Worm (Caenorhabditis elegans) whole organism, late embryonic: ENCODE results near the gene somi-1.

Experiments used
- C08G9.2 ChIP-seq: sonication (generic microtip); optimal IDR thresholded peaks from 2 replicates; lab custom pipeline; 2016; ENCODE audit warnings: mild to moderate bottlenecking, missing genetic modification characterization, moderate library complexity, missing compliant biosample characterization
- C38D4.7 ChIP-seq: fragments of 200-800 bp; sonication (Bioruptor generic); optimal IDR thresholded peaks from 2 replicates; lab custom pipeline; 2018; ENCODE audit warnings: mild to moderate bottlenecking, missing genetic modification characterization, moderate library complexity, missing compliant biosample characterization
- K02D7.2 ChIP-seq: sonication (generic microtip); optimal IDR thresholded peaks from 2 replicates; lab custom pipeline; 2017; ENCODE audit warnings: mild to moderate bottlenecking, missing genetic modification characterization, missing compliant biosample characterization
- T23F11.4 ChIP-seq: fragments of 200-800 bp; sonication (Bioruptor generic); optimal IDR thresholded peaks from 2 replicates; lab custom pipeline; 2018; ENCODE audit warnings: mild to moderate bottlenecking, missing genetic modification characterization, missing compliant biosample characterization
- Y22D7AL.16 ChIP-seq: sonication (generic microtip); optimal IDR thresholded peaks from 2 replicates; lab custom pipeline; 2016; ENCODE audit warnings: missing genetic modification characterization, missing compliant biosample characterization
- ahr-1 ChIP-seq: sonication (generic microtip); optimal IDR thresholded peaks from 2 replicates; lab custom pipeline; 2016; ENCODE audit warnings: missing genetic modification characterization, missing compliant biosample characterization
- ama-1 ChIP-seq: fragments of 150-350 bp; optimal IDR thresholded peaks from 2 replicates; lab custom pipeline; 2014
- ceh-18 ChIP-seq: sonication (generic microtip); optimal IDR thresholded peaks from 2 replicates; lab custom pipeline; 2016; ENCODE audit warnings: missing genetic modification characterization, missing compliant biosample characterization
- ceh-31 ChIP-seq: sonication (generic microtip); optimal IDR thresholded peaks from 2 replicates; lab custom pipeline; 2016; ENCODE audit warnings: missing genetic modification characterization, missing compliant biosample characterization
- ceh-34 ChIP-seq: sonication (generic microtip); optimal IDR thresholded peaks from 2 replicates; lab custom pipeline; 2016; ENCODE audit warnings: mild to moderate bottlenecking, missing genetic modification characterization, missing compliant biosample characterization
- ceh-45 ChIP-seq: fragments of 200-800 bp; sonication (Bioruptor generic); IDR thresholded peaks from 2 replicates; pipeline ENCODE4 v1.3.6; 2022; ENCODE audit warnings: missing genetic modification reagents, missing genetic modification characterization, missing compliant biosample characterization
- ceh-48 ChIP-seq: sonication (generic microtip); optimal IDR thresholded peaks from 2 replicates; lab custom pipeline; 2016; ENCODE audit warnings: missing genetic modification characterization, inconsistent platforms, missing compliant biosample characterization
- che-1 ChIP-seq: sonication (generic microtip); optimal IDR thresholded peaks from 2 replicates; lab custom pipeline; 2016; ENCODE audit warnings: mild to moderate bottlenecking, missing genetic modification characterization, missing compliant biosample characterization
- dmd-4 ChIP-seq: sonication (generic microtip); optimal IDR thresholded peaks from 2 replicates; lab custom pipeline; 2016; ENCODE audit warnings: borderline replicate concordance, missing genetic modification characterization, missing compliant biosample characterization
- elt-2 ChIP-seq: sonication (generic microtip); optimal IDR thresholded peaks from 2 replicates; lab custom pipeline; 2016; ENCODE audit warnings: missing genetic modification reagents, missing genetic modification characterization, missing compliant biosample characterization
- ets-4 ChIP-seq: sonication (generic microtip); optimal IDR thresholded peaks from 2 replicates; lab custom pipeline; 2016; ENCODE audit warnings: missing genetic modification characterization, missing compliant biosample characterization
- eyg-1 ChIP-seq: sonication (generic microtip); optimal IDR thresholded peaks from 2 replicates; lab custom pipeline; 2016; ENCODE audit warnings: missing genotype, missing genetic modification characterization, missing compliant biosample characterization
- fkh-6 ChIP-seq: sonication (generic microtip); optimal IDR thresholded peaks from 2 replicates; lab custom pipeline; 2016; ENCODE audit warnings: missing genetic modification characterization, missing compliant biosample characterization
- hlh-30 ChIP-seq: sonication (generic microtip); optimal IDR thresholded peaks from 2 replicates; lab custom pipeline; 2017; ENCODE audit warnings: antibody characterized with exemption, missing genetic modification characterization, missing compliant biosample characterization; ENCODE audit not compliant: insufficient read depth
- hlh-6 ChIP-seq: sonication (generic microtip); optimal IDR thresholded peaks from 2 replicates; lab custom pipeline; 2016; ENCODE audit warnings: missing genotype, missing genetic modification characterization, missing compliant biosample characterization
- hlh-8 ChIP-seq: sonication (generic microtip); optimal IDR thresholded peaks from 2 replicates; lab custom pipeline; 2016; ENCODE audit warnings: missing genotype, missing genetic modification characterization, missing compliant biosample characterization
- lim-6 ChIP-seq: sonication (generic microtip); optimal IDR thresholded peaks from 2 replicates; lab custom pipeline; 2016; ENCODE audit warnings: missing genetic modification characterization, missing compliant biosample characterization
- lin-11 ChIP-seq: fragments of 200-800 bp; sonication (Bioruptor generic); optimal IDR thresholded peaks from 2 replicates; lab custom pipeline; 2018; ENCODE audit warnings: mild to moderate bottlenecking, missing genetic modification characterization, missing compliant biosample characterization
- madf-2 ChIP-seq: sonication (generic microtip); optimal IDR thresholded peaks from 2 replicates; lab custom pipeline; 2017; ENCODE audit warnings: missing genetic modification characterization, missing compliant biosample characterization
- nfya-1 ChIP-seq: sonication (generic microtip); optimal IDR thresholded peaks from 2 replicates; lab custom pipeline; 2017; ENCODE audit warnings: missing genetic modification characterization, mild to moderate bottlenecking, missing compliant biosample characterization, antibody characterized with exemption, moderate library complexity
- nhr-232 ChIP-seq: sonication (generic microtip); optimal IDR thresholded peaks from 2 replicates; lab custom pipeline; 2016; ENCODE audit warnings: missing genetic modification characterization, missing compliant biosample characterization
- odd-2 ChIP-seq: sonication (generic microtip); optimal IDR thresholded peaks from 2 replicates; lab custom pipeline; 2017; ENCODE audit warnings: antibody characterized with exemption, mild to moderate bottlenecking, missing genetic modification characterization, missing compliant biosample characterization
- pag-3 ChIP-seq: sonication (generic microtip); optimal IDR thresholded peaks from 2 replicates; lab custom pipeline; 2016; ENCODE audit warnings: missing compliant biosample characterization, missing genetic modification characterization, borderline replicate concordance
- pat-9 ChIP-seq: fragments of 200-800 bp; sonication (Bioruptor generic); optimal IDR thresholded peaks from 2 replicates; lab custom pipeline; 2018; ENCODE audit warnings: mild to moderate bottlenecking, missing genetic modification characterization, moderate library complexity, missing compliant biosample characterization
- pha-2 ChIP-seq: sonication (generic microtip); optimal IDR thresholded peaks from 2 replicates; lab custom pipeline; 2017; ENCODE audit warnings: mild to moderate bottlenecking, missing genetic modification characterization, missing compliant biosample characterization
- pha-4 ChIP-seq: fragments of 150-350 bp; optimal IDR thresholded peaks from 2 replicates; lab custom pipeline; 2018; ENCODE audit warnings: missing biosample characterization, missing genetic modification reagents, missing genetic modification characterization
- rnt-1 ChIP-seq: sonication (generic microtip); optimal IDR thresholded peaks from 2 replicates; lab custom pipeline; 2016; ENCODE audit warnings: missing genetic modification characterization, missing compliant biosample characterization
- sdc-2 ChIP-seq: sonication (generic microtip); optimal IDR thresholded peaks from 2 replicates; lab custom pipeline; 2016; ENCODE audit warnings: missing genotype, missing genetic modification characterization, missing compliant biosample characterization
- tbx-2 ChIP-seq: sonication (generic microtip); optimal IDR thresholded peaks from 2 replicates; lab custom pipeline; 2016; ENCODE audit warnings: missing genetic modification characterization, missing compliant biosample characterization
- ttx-3 ChIP-seq: sonication (generic microtip); optimal IDR thresholded peaks from 2 replicates; lab custom pipeline; 2016; ENCODE audit warnings: missing genetic modification reagents, missing genetic modification characterization, missing compliant biosample characterization
- unc-42 ChIP-seq: sonication (generic microtip); optimal IDR thresholded peaks from 2 replicates; lab custom pipeline; 2016; ENCODE audit warnings: missing genotype, missing genetic modification characterization, missing compliant biosample characterization
- unc-55 ChIP-seq: sonication (generic microtip); optimal IDR thresholded peaks from 2 replicates; lab custom pipeline; 2017; ENCODE audit warnings: missing biosample characterization, missing genetic modification reagents, missing genetic modification characterization
- unc-86 ChIP-seq: sonication (generic microtip); optimal IDR thresholded peaks from 2 replicates; lab custom pipeline; 2016; ENCODE audit warnings: missing genetic modification characterization, missing compliant biosample characterization
- ztf-16 ChIP-seq: sonication (generic microtip); optimal IDR thresholded peaks from 2 replicates; lab custom pipeline; 2017; ENCODE audit warnings: missing genetic modification characterization, missing compliant biosample characterization

somi-1 gene

DNA sequence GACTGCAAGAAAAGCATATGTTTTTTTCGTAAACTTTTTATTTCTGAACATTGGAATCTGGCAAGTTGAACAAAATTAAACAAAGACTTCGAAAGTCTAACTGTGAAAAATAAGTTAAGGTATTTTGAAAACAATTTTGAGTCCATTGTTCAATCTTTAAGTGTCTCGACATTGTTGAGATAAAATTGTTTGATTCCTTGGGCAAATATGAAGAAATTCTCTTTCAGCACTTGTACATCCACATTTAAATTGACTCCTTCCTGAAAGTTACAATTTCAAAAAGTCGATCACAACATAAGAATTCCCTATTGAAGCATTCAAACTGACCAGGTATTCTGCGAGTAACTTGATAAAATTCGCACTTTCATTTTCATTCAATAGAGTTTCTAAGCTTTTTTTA, 24.9 kb upstream of the somi-1 start:
- no peak for TF ChIP-seq eyg-1 (tag; lab: Kevin White, UChicago)
- TF ChIP-seq lin-11: no peak
- TF ChIP-seq ceh-45 (GFP tag; lab: Robert Waterston, UW): no peak
- no peak for TF ChIP-seq unc-55 (GFP tag; lab: Kevin White, UChicago)
- TF ChIP-seq ztf-16 (tag; lab: Kevin White, UChicago): no peak
- TF ChIP-seq pha-2 (tag; lab: Kevin White, UChicago): no peak
- TF ChIP-seq rnt-1 (tag; lab: Kevin White, UChicago): no peak
- TF ChIP-seq unc-86: no peak
- no peak for TF ChIP-seq ceh-34 (tag; lab: Kevin White, UChicago)
- TF ChIP-seq odd-2 (tag; lab: Kevin White, UChicago): no peak
- no peak for TF ChIP-seq hlh-8
- no peak for TF ChIP-seq C08G9.2
- no peak for TF ChIP-seq nfya-1

DNA sequence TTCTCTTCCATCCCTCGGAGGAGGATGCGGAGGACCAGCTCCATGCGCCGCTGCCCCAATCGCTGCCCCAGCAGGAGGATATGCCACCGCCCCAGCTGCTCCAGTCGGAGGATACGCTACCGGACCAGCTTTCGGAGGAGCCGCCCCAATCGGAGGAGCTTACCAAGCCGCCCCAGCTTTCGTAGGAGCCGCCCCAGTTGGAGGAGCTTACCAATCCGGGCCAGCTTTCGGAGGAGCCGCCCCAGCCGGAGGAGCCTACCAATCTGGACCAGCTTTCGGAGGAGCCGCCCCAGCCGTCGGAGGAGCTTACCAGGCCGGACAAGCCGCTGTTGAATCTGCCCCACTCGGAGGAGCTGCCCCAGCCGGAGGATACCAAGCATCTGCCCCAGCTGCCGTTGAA, 24.3 kb upstream of the somi-1 start:
- TF ChIP-seq sdc-2 (tag; lab: Kevin White, UChicago) (peak; percentile 12), eyg-1 (tag; lab: Kevin White, UChicago) (no peak), C38D4.7 (GFP tag; lab: Kevin White, UChicago) (no peak), K02D7.2 (peak; percentile 59), unc-42 (tag; lab: Kevin White, UChicago) (no peak), pha-4 (no peak), lim-6 (tag; lab: Kevin White, UChicago) (no peak), ahr-1 (tag; lab: Kevin White, UChicago) (no peak), unc-86 (no peak), che-1 (tag; lab: Kevin White, UChicago) (peak; percentile 35), pat-9 (tag; lab: Kevin White, UChicago) (no peak), tbx-2 (tag; lab: Kevin White, UChicago) (no peak), nhr-232 (tag; lab: Kevin White, UChicago) (peak; percentile 21), fkh-6 (tag; lab: Kevin White, UChicago) (peak; percentile 26), T23F11.4 (GFP tag; lab: Kevin White, UChicago) (peak; percentile 73)

DNA sequence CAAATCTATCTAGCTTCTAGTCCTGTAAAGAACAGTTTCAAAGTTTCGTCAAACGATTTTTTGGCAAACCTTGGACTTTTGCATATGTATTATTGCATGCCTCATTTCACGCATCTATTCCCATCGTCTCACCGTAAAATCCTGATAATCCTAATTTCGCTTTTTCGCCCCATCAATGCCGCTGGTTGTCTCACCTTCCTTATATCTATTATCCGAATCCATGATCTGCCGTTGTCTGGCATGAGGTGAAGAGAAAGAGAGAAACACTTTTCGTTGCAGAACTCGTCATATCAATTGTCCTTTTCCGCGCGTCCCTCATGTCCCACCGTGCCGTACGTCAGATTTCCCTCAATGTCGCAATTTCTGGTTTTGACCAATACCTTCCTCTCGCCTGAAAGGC, 23.4 kb upstream of the somi-1 start, which contains the start of gene cut-2:
Gene cut-2 (plus strand): TSS at position 365 of the 400 bp plus-strand sequence.
- TF ChIP-seq rnt-1 (tag; lab: Kevin White, UChicago) (peak; percentile 31), hlh-30 (tag; lab: Kevin White, UChicago) (no peak)

ce11 chrV:13413301-13413700, 22.1 kb upstream of the somi-1 start:
- TF ChIP-seq hlh-6: no peak
- TF ChIP-seq ceh-48: no peak
- no peak for TF ChIP-seq pag-3 (tag; lab: Kevin White, UChicago)
- no peak for TF ChIP-seq dmd-4 (tag; lab: Kevin White, UChicago)
- no peak for TF ChIP-seq pha-4
- no peak for TF ChIP-seq ets-4 (tag; lab: Kevin White, UChicago)
- no peak for TF ChIP-seq ttx-3 (tag; lab: Kevin White, UChicago)
- TF ChIP-seq ceh-31 (tag; lab: Kevin White, UChicago): no peak
- no peak for TF ChIP-seq madf-2 (tag; lab: Kevin White, UChicago)
- TF ChIP-seq Y22D7AL.16 (tag; lab: Kevin White, UChicago): no peak
- TF ChIP-seq pat-9 (tag; lab: Kevin White, UChicago): no peak
- no peak for TF ChIP-seq tbx-2 (tag; lab: Kevin White, UChicago)
- no peak for TF ChIP-seq elt-2 (tag; lab: Kevin White, UChicago)
- no peak for TF ChIP-seq ceh-18 (tag; lab: Kevin White, UChicago)
- no peak for TF ChIP-seq ama-1 (lab: Kevin White, UChicago)
